Fruit fly (Drosophila melanogaster): ENCODE results near the gene Qsox3.
A peak's percentile ranks its signal among the peaks of the same experiment; 100 is the strongest.

Qsox3 gene

dm6 chr3R:21878473-21878872 lies 33.1 kb upstream of the Qsox3 start, which contains the start of gene CG34148 (continued):
- TF ChIP-seq CG7556 (GFP tag; optimal IDR thresholded peaks at IDR 0.05), result no peak
- TF ChIP-seq Ets97D (GFP tag; optimal IDR thresholded peaks at IDR 0.05), result no peak
- TF ChIP-seq HLH3B (GFP tag; IDR thresholded peaks at IDR 0.05), result no peak
- TF ChIP-seq Dek (tag; optimal IDR thresholded peaks at IDR 0.05), result no peak
- no peak for TF ChIP-seq scrt (GFP tag; optimal IDR thresholded peaks at IDR 0.05)
- TF ChIP-seq Dp (GFP tag; optimal IDR thresholded peaks at IDR 0.05), result peak; percentile 89
- TF ChIP-seq unc-4 (GFP tag; IDR thresholded peaks at IDR 0.05; ENCODE audit: partially characterized antibody), result peak; percentile 73
- no peak for TF ChIP-seq CG10366 (GFP tag; IDR thresholded peaks at IDR 0.05)
- no peak for TF ChIP-seq mirr (GFP tag; optimal IDR thresholded peaks at IDR 0.05)
- TF ChIP-seq Max (GFP tag; optimal IDR thresholded peaks at IDR 0.05), result no peak
- TF ChIP-seq hb (GFP tag; IDR thresholded peaks at IDR 0.05; ENCODE audit: partially characterized antibody), result peak; percentile 63; the same call in 1 of the 3 replicates
- no peak for TF ChIP-seq CG10431 (GFP tag; optimal IDR thresholded peaks at IDR 0.05)
- peak; percentile 72; the same call in 2 of the 3 replicates for TF ChIP-seq CG14860 (GFP tag; IDR thresholded peaks at IDR 0.05; ENCODE audit: partially characterized antibody)
- TF ChIP-seq Fer2 (tag; optimal IDR thresholded peaks at IDR 0.05), result no peak
- TF ChIP-seq dati (GFP tag; IDR thresholded peaks at IDR 0.05), result no peak
- no peak for TF ChIP-seq lbe (GFP tag; optimal IDR thresholded peaks at IDR 0.05)
- TF ChIP-seq Dip2 (GFP tag; IDR thresholded peaks at IDR 0.05), result no peak
- no peak for TF ChIP-seq CG2199 (GFP tag; IDR thresholded peaks at IDR 0.05)
- no peak for TF ChIP-seq abd-A (tag; optimal IDR thresholded peaks at IDR 0.05)
- no peak for TF ChIP-seq Myb (GFP tag; optimal IDR thresholded peaks at IDR 0.05)
- no peak for TF ChIP-seq CG42726 (GFP tag; IDR thresholded peaks at IDR 0.05; ENCODE audit: partially characterized antibody)
- no peak for TF ChIP-seq CG12769 (tag; optimal IDR thresholded peaks at IDR 0.05)
- no peak for TF ChIP-seq Neu2 (GFP tag; optimal IDR thresholded peaks at IDR 0.05; ENCODE audit: borderline replicate concordance)
- peak; percentile 83 for TF ChIP-seq CG6791 (GFP tag; IDR thresholded peaks at IDR 0.05; ENCODE audit: partially characterized antibody)
- TF ChIP-seq Ravus (GFP tag; IDR thresholded peaks at IDR 0.05), result no peak
- TF ChIP-seq hbn (GFP tag; IDR thresholded peaks at IDR 0.05; ENCODE audit: partially characterized antibody), result peak; percentile 77
- TF ChIP-seq Dll (GFP tag; IDR thresholded peaks at IDR 0.05; ENCODE audit: partially characterized antibody), result peak; percentile 82
- TF ChIP-seq Sry-δ (GFP tag; optimal IDR thresholded peaks at IDR 0.05), result peak; percentile 28
- TF ChIP-seq zen (tag; optimal IDR thresholded peaks at IDR 0.05), result no peak
- no peak for TF ChIP-seq dpn (GFP tag; optimal IDR thresholded peaks at IDR 0.05)
- TF ChIP-seq H2.0 (GFP tag; IDR thresholded peaks at IDR 0.05), result no peak
- no peak for TF ChIP-seq p53 (GFP tag; optimal IDR thresholded peaks at IDR 0.05)
- TF ChIP-seq sna (GFP tag; IDR thresholded peaks at IDR 0.05; ENCODE audit: partially characterized antibody), result peak; percentile 88
- no peak for TF ChIP-seq CG2202 (tag; optimal IDR thresholded peaks at IDR 0.05)
- no peak for TF ChIP-seq CG17612 (GFP tag; IDR thresholded peaks at IDR 0.05)
- no peak for TF ChIP-seq CG14050 (GFP tag; IDR thresholded peaks at IDR 0.05)
- no peak for TF ChIP-seq salm (tag; optimal IDR thresholded peaks at IDR 0.05)
- no peak for TF ChIP-seq Nf-YB (GFP tag; optimal IDR thresholded peaks at IDR 0.05)
- TF ChIP-seq CTCF (GFP tag; optimal IDR thresholded peaks at IDR 0.05), result no peak
- no peak for TF ChIP-seq Sin3A (optimal IDR thresholded peaks at IDR 0.05)
- TF ChIP-seq D19A (tag; optimal IDR thresholded peaks at IDR 0.05), result no peak
- TF ChIP-seq Spps (tag; optimal IDR thresholded peaks at IDR 0.05), result no peak
- no peak for TF ChIP-seq cad (GFP tag; optimal IDR thresholded peaks at IDR 0.05)
- TF ChIP-seq CG2129 (GFP tag; IDR thresholded peaks at IDR 0.05; ENCODE audit: partially characterized antibody), result peak; percentile 51
- no peak for TF ChIP-seq sens (GFP tag)
- TF ChIP-seq CG13775 (GFP tag; optimal IDR thresholded peaks at IDR 0.05), result no peak
- no peak for TF ChIP-seq CG31365 (tag; optimal IDR thresholded peaks at IDR 0.05)
- 0 out of 4 replicates have a peak, but pooled peaks have one; percentile 81 for TF ChIP-seq chinmo (GFP tag; IDR thresholded peaks at IDR 0.05; ENCODE audit: partially characterized antibody)
- no peak for TF ChIP-seq CG13123 (GFP tag; optimal IDR thresholded peaks at IDR 0.05)
- peak; percentile 45 to 90 for TF ChIP-seq crp (GFP tag; optimal IDR thresholded peaks at IDR 0.05)
- peak; percentile 87 for TF ChIP-seq HLH4C (GFP tag; IDR thresholded peaks at IDR 0.05; ENCODE audit: partially characterized antibody)
